Fruit fly (Drosophila melanogaster) whole organism, embryonic: ENCODE results near the gene CG14569.
A peak's percentile ranks its signal among the peaks of the same experiment; 100 is the strongest.

Experiments
- ATbp ChIP-seq: fragments of 200-800 bp; sonication (Bioruptor generic); optimal IDR thresholded peaks from 2 replicates; lab custom pipeline; 2017; ENCODE audit warnings: missing biosample characterization, mild to moderate bottlenecking, missing genetic modification characterization, missing genetic modification reagents
- Blimp-1 ChIP-seq: fragments of 200-800 bp; sonication (Bioruptor generic); optimal IDR thresholded peaks from 3 replicates; lab custom pipeline; 2018; ENCODE audit warnings: missing biosample characterization, missing genetic modification characterization, mild to moderate bottlenecking, moderate library complexity, missing genetic modification reagents
- CG10979 ChIP-seq: fragments of 200-800 bp; sonication (Bioruptor generic); optimal IDR thresholded peaks from 2 replicates; lab custom pipeline; 2018; ENCODE audit warnings: missing biosample characterization, mild to moderate bottlenecking, missing genetic modification characterization, moderate library complexity
- CG11695 ChIP-seq: fragments of 200-800 bp; sonication (Bioruptor generic); IDR thresholded peaks from 3 replicates; pipeline ENCODE4 v1.3.6; 2022; ENCODE audit warnings: missing biosample characterization, missing genetic modification characterization
- CG13123 ChIP-seq: fragments of 200-800 bp; sonication (Bioruptor generic); optimal IDR thresholded peaks from 2 replicates; lab custom pipeline; 2016; ENCODE audit warnings: missing biosample characterization, missing genetic modification characterization
- CG13424 ChIP-seq: fragments of 200-800 bp; sonication (Bioruptor generic); optimal IDR thresholded peaks from 2 replicates; lab custom pipeline; 2019; ENCODE audit warnings: missing biosample characterization, mild to moderate bottlenecking, missing genetic modification characterization, moderate library complexity
- CG18011 ChIP-seq: fragments of 200-800 bp; sonication (Bioruptor generic); optimal IDR thresholded peaks from 2 replicates; lab custom pipeline; 2017; ENCODE audit warnings: missing biosample characterization, missing genetic modification characterization, mild to moderate bottlenecking, moderate library complexity, missing genotype
- CG2202 ChIP-seq: fragments of 200-800 bp; sonication (Bioruptor generic); optimal IDR thresholded peaks from 2 replicates; lab custom pipeline; 2018; ENCODE audit warnings: missing biosample characterization, mild to moderate bottlenecking, missing genetic modification characterization
- CG2712 ChIP-seq: fragments of 200-800 bp; optimal IDR thresholded peaks from 3 replicates; lab custom pipeline; 2019; ENCODE audit warnings: missing biosample characterization, mild to moderate bottlenecking, missing genetic modification characterization, moderate library complexity
- CG30020 ChIP-seq: fragments of 200-800 bp; optimal IDR thresholded peaks from 2 replicates; lab custom pipeline; 2019; ENCODE audit warnings: missing biosample characterization, mild to moderate bottlenecking, missing genetic modification characterization, moderate library complexity
- CG33557 ChIP-seq: fragments of 200-800 bp; sonication (Bioruptor generic); optimal IDR thresholded peaks from 2 replicates; lab custom pipeline; 2019; ENCODE audit warnings: missing biosample characterization, mild to moderate bottlenecking, missing genetic modification characterization, moderate library complexity
- CG4424 ChIP-seq: fragments of 200-800 bp; sonication (Bioruptor generic); optimal IDR thresholded peaks from 3 replicates; lab custom pipeline; 2016; ENCODE audit warnings: missing biosample characterization, missing genetic modification characterization
- CG6654 ChIP-seq: fragments of 200-800 bp; sonication (Bioruptor generic); optimal IDR thresholded peaks from 2 replicates; lab custom pipeline; 2017; ENCODE audit warnings: missing biosample characterization, mild to moderate bottlenecking, missing genetic modification characterization
- CG6813 ChIP-seq: fragments of 200-800 bp; sonication (Bioruptor generic); optimal IDR thresholded peaks from 2 replicates; lab custom pipeline; 2017; ENCODE audit warnings: missing biosample characterization, missing genetic modification characterization, mild to moderate bottlenecking, moderate library complexity, missing genetic modification reagents
- CG7963 ChIP-seq: fragments of 200-800 bp; sonication (Bioruptor generic); IDR thresholded peaks from 3 replicates; pipeline ENCODE4 v1.3.6; 2022; ENCODE audit warnings: missing biosample characterization, missing genetic modification characterization; ENCODE audit not compliant: partially characterized antibody
- CG8924 ChIP-seq: fragments of 200-800 bp; optimal IDR thresholded peaks from 3 replicates; lab custom pipeline; 2019; ENCODE audit warnings: missing biosample characterization, mild to moderate bottlenecking, missing genetic modification characterization, moderate library complexity
- Chrac-16 ChIP-seq: fragments of 200-800 bp; sonication (Bioruptor generic); optimal IDR thresholded peaks from 3 replicates; lab custom pipeline; 2016; ENCODE audit warnings: missing biosample characterization, missing genetic modification characterization
- CoRest ChIP-seq: fragments of 200-800 bp; sonication (Bioruptor generic); optimal IDR thresholded peaks from 3 replicates; lab custom pipeline; 2018; ENCODE audit warnings: missing biosample characterization, mild to moderate bottlenecking, missing genetic modification characterization, moderate library complexity
- D19A ChIP-seq: fragments of 200-800 bp; optimal IDR thresholded peaks from 3 replicates; lab custom pipeline; 2019; ENCODE audit warnings: missing biosample characterization, mild to moderate bottlenecking, missing genetic modification characterization, moderate library complexity
- Ets65A ChIP-seq: fragments of 200-800 bp; sonication (Bioruptor generic); peaks from one replicate; lab custom pipeline; 2016; ENCODE audit warnings: missing biosample characterization, missing genetic modification characterization
- Fer2 ChIP-seq: fragments of 200-800 bp; sonication (Bioruptor generic); optimal IDR thresholded peaks from 2 replicates; lab custom pipeline; 2018; ENCODE audit warnings: missing biosample characterization, mild to moderate bottlenecking, missing genetic modification characterization, moderate library complexity
- Gug ChIP-seq: fragments of 200-800 bp; sonication (Bioruptor generic); IDR thresholded peaks from 4 replicates; pipeline ENCODE4 v1.3.6; 2022; ENCODE audit warnings: missing biosample characterization, missing genetic modification characterization
- H2.0 ChIP-seq: fragments of 200-800 bp; sonication (Bioruptor generic); IDR thresholded peaks from 2 replicates; pipeline ENCODE4 v1.3.6; 2022; ENCODE audit warnings: missing biosample characterization, missing genetic modification characterization
- HmgD ChIP-seq: fragments of 200-800 bp; sonication (Bioruptor generic); optimal IDR thresholded peaks from 3 replicates; lab custom pipeline; 2016; ENCODE audit warnings: missing biosample characterization, missing genetic modification characterization
- Oli ChIP-seq: fragments of 200-800 bp; sonication (Bioruptor generic); optimal IDR thresholded peaks from 2 replicates; lab custom pipeline; 2018; ENCODE audit warnings: missing biosample characterization, mild to moderate bottlenecking, missing genetic modification characterization, moderate library complexity
- Ssrp ChIP-seq: fragments of 200-800 bp; sonication (Bioruptor generic); optimal IDR thresholded peaks from 2 replicates; lab custom pipeline; 2018; ENCODE audit warnings: missing biosample characterization, mild to moderate bottlenecking, missing genetic modification characterization, moderate library complexity
- az2 ChIP-seq: fragments of 200-800 bp; sonication (Bioruptor generic); optimal IDR thresholded peaks from 3 replicates; lab custom pipeline; 2016; ENCODE audit warnings: missing biosample characterization, missing genetic modification characterization
- cato ChIP-seq: fragments of 200-800 bp; sonication (Bioruptor generic); optimal IDR thresholded peaks from 2 replicates; lab custom pipeline; 2016; ENCODE audit warnings: missing biosample characterization, missing genetic modification characterization, borderline replicate concordance
- chif ChIP-seq, 2 experiments: fragments of 200-800 bp; sonication (Bioruptor generic); optimal IDR thresholded peaks; 3 replicates each; lab custom pipeline; 2016; ENCODE audit warnings: missing biosample characterization in 2 of 2, missing genetic modification characterization in 2 of 2
- danr ChIP-seq: fragments of 200-800 bp; sonication (Bioruptor generic); IDR thresholded peaks from 2 replicates; pipeline ENCODE4 v1.3.6; 2022; ENCODE audit warnings: missing biosample characterization, missing genetic modification characterization
- ewg ChIP-seq: fragments of 200-800 bp; sonication (Bioruptor generic); optimal IDR thresholded peaks from 3 replicates; lab custom pipeline; 2017; ENCODE audit warnings: mild to moderate bottlenecking, missing biosample characterization, missing genetic modification reagents, missing genetic modification characterization
- fd96Cb ChIP-seq: fragments of 200-800 bp; sonication (Bioruptor generic); optimal IDR thresholded peaks from 2 replicates; lab custom pipeline; 2018; ENCODE audit warnings: missing biosample characterization, mild to moderate bottlenecking, missing genetic modification characterization, moderate library complexity
- gfzf ChIP-seq: fragments of 200-800 bp; sonication (Bioruptor generic); optimal IDR thresholded peaks from 2 replicates; lab custom pipeline; 2016; ENCODE audit warnings: missing biosample characterization, mild to moderate bottlenecking, missing genetic modification characterization, moderate library complexity
- grn ChIP-seq: fragments of 200-800 bp; sonication (Bioruptor generic); optimal IDR thresholded peaks from 3 replicates; lab custom pipeline; 2017; ENCODE audit warnings: missing biosample characterization, missing genetic modification characterization
- ham ChIP-seq: fragments of 200-800 bp; sonication (Bioruptor generic); IDR thresholded peaks from 2 replicates; pipeline ENCODE4 v1.3.6; 2022; ENCODE audit warnings: missing biosample characterization, missing genetic modification characterization
- hkb ChIP-seq, 2 experiments: fragments of 200-800 bp in 1 of 2; fragments of >200 bp in 1 of 2; sonication (Bioruptor generic) in 1 of 2; IDR thresholded peaks in 1 of 2; optimal IDR thresholded peaks in 1 of 2; 2 replicates each; pipeline versions ENCODE4 v1.3.6 to Lab custom; 2017 to 2022; ENCODE audit warnings: missing biosample characterization in 1 of 2, missing genetic modification characterization in 1 of 2
- phol ChIP-seq: fragments of 200-800 bp; sonication (Bioruptor generic); optimal IDR thresholded peaks from 3 replicates; lab custom pipeline; 2018; ENCODE audit warnings: missing biosample characterization, mild to moderate bottlenecking, missing genetic modification characterization, moderate library complexity
- pum ChIP-seq: fragments of 200-800 bp; sonication (Bioruptor generic); optimal IDR thresholded peaks from 2 replicates; lab custom pipeline; 2016; ENCODE audit warnings: missing biosample characterization, missing genetic modification characterization
- sc ChIP-seq, 3 experiments: fragments of >200 bp in 2 of 3; fragments of 200-800 bp in 1 of 3; sonication (Bioruptor generic) in 1 of 3; optimal IDR thresholded peaks; 2 replicates in 2 of 3; 3 replicates in 1 of 3; lab custom pipeline; 2017; ENCODE audit warnings: mild to moderate bottlenecking in 1 of 3, missing biosample characterization in 1 of 3, missing genetic modification characterization in 1 of 3, missing genetic modification reagents in 1 of 3
- slbo ChIP-seq: fragments of 200-800 bp; sonication (Bioruptor generic); IDR thresholded peaks from 2 replicates; pipeline ENCODE4 v1.3.6; 2022; ENCODE audit warnings: missing biosample characterization, missing genetic modification characterization
- tin ChIP-seq: fragments of 200-800 bp; sonication (Bioruptor generic); optimal IDR thresholded peaks from 3 replicates; lab custom pipeline; 2016; ENCODE audit warnings: missing biosample characterization, missing genetic modification characterization
- trem ChIP-seq: fragments of 200-800 bp; optimal IDR thresholded peaks from 3 replicates; lab custom pipeline; 2019; ENCODE audit warnings: missing biosample characterization, mild to moderate bottlenecking, missing genetic modification characterization, moderate library complexity
- twi ChIP-seq: fragments of 200-800 bp; optimal IDR thresholded peaks from 2 replicates; lab custom pipeline; 2019; ENCODE audit warnings: missing biosample characterization, mild to moderate bottlenecking, missing genetic modification characterization, moderate library complexity
- unc-4 ChIP-seq: fragments of 200-800 bp; sonication (Bioruptor generic); IDR thresholded peaks from 2 replicates; pipeline ENCODE4 v1.3.6; 2022; ENCODE audit warnings: missing biosample characterization, missing genetic modification characterization; ENCODE audit not compliant: partially characterized antibody
- unpg ChIP-seq: fragments of 200-800 bp; sonication (Bioruptor generic); optimal IDR thresholded peaks from 3 replicates; lab custom pipeline; 2018; ENCODE audit warnings: missing biosample characterization, mild to moderate bottlenecking, missing genetic modification characterization, moderate library complexity
- z ChIP-seq: fragments of 200-800 bp; sonication (Bioruptor generic); IDR thresholded peaks from 3 replicates; pipeline ENCODE4 v1.3.6; 2022; ENCODE audit warnings: missing biosample characterization, missing genetic modification characterization
- zen2 ChIP-seq: fragments of 200-800 bp; sonication (Bioruptor generic); IDR thresholded peaks from 3 replicates; pipeline ENCODE4 v1.3.6; 2022; ENCODE audit warnings: missing biosample characterization, missing genetic modification characterization; ENCODE audit not compliant: partially characterized antibody
- zf30C ChIP-seq: fragments of 200-800 bp; sonication (Bioruptor generic); optimal IDR thresholded peaks from 3 replicates; lab custom pipeline; 2018; ENCODE audit warnings: missing biosample characterization, mild to moderate bottlenecking, missing genetic modification characterization

The CG14569 gene

dm6 chr3L:21727013-21727727 lies 4.2 kb downstream of the CG14569 start (continued):
- peak; percentile 25 for TF ChIP-seq CoRest
- TF ChIP-seq tin (GFP tag; lab: Kevin White, UChicago), result peak; percentile 22
- no peak for TF ChIP-seq zen2 (GFP tag; lab: Robert Waterston, UW)
- TF ChIP-seq CG4424, result peak; percentile 23
- TF ChIP-seq fd96Cb (tag; lab: Kevin White, UChicago), result peak; percentile 38
- TF ChIP-seq Fer2, result no peak
- peak; percentile 63 for TF ChIP-seq CG2712 (tag; lab: Kevin White, UChicago)
- TF ChIP-seq slbo (GFP tag; lab: Robert Waterston, UW), result no peak
- peak; percentile 73 for TF ChIP-seq zf30C (GFP tag; lab: Kevin White, UChicago)
- TF ChIP-seq pum (GFP tag; lab: Kevin White, UChicago), result no peak
- no peak for TF ChIP-seq CG6654 (GFP tag; lab: Kevin White, UChicago)
- TF ChIP-seq gfzf, result no peak
- no peak for TF ChIP-seq cato (GFP tag; lab: Kevin White, UChicago)
- no peak for TF ChIP-seq CG30020
- no peak for TF ChIP-seq HmgD (GFP tag; lab: Kevin White, UChicago)
- no peak for TF ChIP-seq danr (GFP tag; lab: Robert Waterston, UW)
- TF ChIP-seq Gug (GFP tag; lab: Robert Waterston, UW), result no peak
- TF ChIP-seq trem (tag; lab: Kevin White, UChicago), result peak; percentile 10
- no peak for TF ChIP-seq chif (GFP tag; optimal IDR thresholded peaks at IDR 0.05; lab: Kevin White, UChicago)
- TF ChIP-seq CG10979 (tag; lab: Kevin White, UChicago), result peak; percentile 65
- TF ChIP-seq phol (tag; lab: Kevin White, UChicago), result peak; percentile 60
- no peak for TF ChIP-seq unc-4
- TF ChIP-seq grn (GFP tag; lab: Kevin White, UChicago), result peak; percentile 83
- no peak for TF ChIP-seq CG18011 (GFP tag; lab: Kevin White, UChicago)
- TF ChIP-seq CG8924, result peak; percentile 9
- TF ChIP-seq Ets65A (GFP tag; lab: Kevin White, UChicago), result peak; percentile 58
- TF ChIP-seq z (GFP tag; lab: Robert Waterston, UW), result no peak
- peak; percentile 31 for TF ChIP-seq CG33557 (GFP tag; lab: Kevin White, UChicago)
- TF ChIP-seq H2.0 (GFP tag; lab: Robert Waterston, UW), result no peak
- peak; percentile 2 for TF ChIP-seq CG2202 (tag; lab: Kevin White, UChicago)
- TF ChIP-seq ewg (GFP tag; lab: Kevin White, UChicago), result no peak
- peak; percentile 11 for TF ChIP-seq Oli (tag; lab: Kevin White, UChicago)
- no peak for TF ChIP-seq ham
- TF ChIP-seq CG7963 (GFP tag; lab: Robert Waterston, UW), result no peak
- peak; percentile 33 for TF ChIP-seq Ssrp (tag; lab: Kevin White, UChicago)
- peak; percentile 63 for TF ChIP-seq twi
- no peak for TF ChIP-seq CG6813 (GFP tag; lab: Kevin White, UChicago)
- peak; percentile 15 for TF ChIP-seq Chrac-16 (GFP tag; lab: Kevin White, UChicago)
- peak; percentile 35 for TF ChIP-seq CG13424 (tag; lab: Kevin White, UChicago)
- TF ChIP-seq Blimp-1 (GFP tag; lab: Kevin White, UChicago), result peak; percentile 27
- no peak for TF ChIP-seq CG13123
- TF ChIP-seq unpg (GFP tag; lab: Kevin White, UChicago), result no peak
- TF ChIP-seq CG11695 (GFP tag; lab: Robert Waterston, UW), result no peak
- TF ChIP-seq D19A (tag; lab: Kevin White, UChicago), result peak; percentile 15
- peak; percentile 9 for TF ChIP-seq az2 (GFP tag; lab: Kevin White, UChicago)
- TF ChIP-seq ATbp (GFP tag; lab: Kevin White, UChicago), result peak; percentile 12
- TF ChIP-seq sc (optimal IDR thresholded peaks at IDR 0.05; lab: Kevin White, UChicago), result no peak
- peak; percentile 4 for TF ChIP-seq sc (GFP tag; optimal IDR thresholded peaks at IDR 0.05; lab: Kevin White, UChicago)
- TF ChIP-seq hkb (optimal IDR thresholded peaks at IDR 0.05; lab: Kevin White, UChicago), result no peak
- no peak for TF ChIP-seq hkb (GFP tag; IDR thresholded peaks at IDR 0.05; lab: Robert Waterston, UW)
